Fruit fly (Drosophila melanogaster) whole organism, adult: ENCODE results near the gene CG34309.

Experiments used
- CG11617 ChIP-seq: fragments of 200-800 bp; sonication (Bioruptor generic); optimal IDR thresholded peaks from 2 replicates; lab custom pipeline; 2017; ENCODE audit warnings: mild to moderate bottlenecking, missing biosample characterization, missing genetic modification reagents, missing genetic modification characterization
- CG12768 ChIP-seq: fragments of 200-800 bp; sonication (Bioruptor generic); optimal IDR thresholded peaks from 2 replicates; lab custom pipeline; 2017; ENCODE audit warnings: missing biosample characterization, missing genetic modification characterization, mild to moderate bottlenecking, moderate library complexity, missing genetic modification reagents
- CG14711 ChIP-seq: fragments of 200-800 bp; sonication (Bioruptor generic); optimal IDR thresholded peaks from 2 replicates; lab custom pipeline; 2018; ENCODE audit warnings: missing biosample characterization, mild to moderate bottlenecking, missing genetic modification characterization, moderate library complexity
- CG1620 ChIP-seq: fragments of 200-800 bp; sonication (Bioruptor generic); optimal IDR thresholded peaks from 2 replicates; lab custom pipeline; 2016; ENCODE audit warnings: missing biosample characterization, missing genetic modification characterization
- CG33017 ChIP-seq: fragments of 200-800 bp; sonication (Bioruptor generic); optimal IDR thresholded peaks from 2 replicates; lab custom pipeline; 2018; ENCODE audit warnings: missing biosample characterization, mild to moderate bottlenecking, missing genetic modification characterization, moderate library complexity
- CG5204 ChIP-seq: fragments of 200-800 bp; sonication (Bioruptor generic); optimal IDR thresholded peaks from 2 replicates; lab custom pipeline; 2016; ENCODE audit warnings: missing biosample characterization, missing genetic modification characterization
- CG7045 ChIP-seq: fragments of 200-800 bp; sonication (Bioruptor generic); optimal IDR thresholded peaks from 2 replicates; lab custom pipeline; 2017; ENCODE audit warnings: missing biosample characterization, mild to moderate bottlenecking, missing genetic modification characterization
- CG7101 ChIP-seq: fragments of 200-800 bp; sonication (Bioruptor generic); optimal IDR thresholded peaks from 2 replicates; lab custom pipeline; 2018; ENCODE audit warnings: missing biosample characterization, mild to moderate bottlenecking, missing genetic modification characterization, moderate library complexity
- Clk ChIP-seq: fragments of 200-800 bp; sonication (Bioruptor generic); optimal IDR thresholded peaks from 2 replicates; lab custom pipeline; 2017; ENCODE audit warnings: missing biosample characterization, missing genetic modification characterization
- Crg-1 ChIP-seq: fragments of 200-800 bp; sonication (Bioruptor generic); optimal IDR thresholded peaks from 2 replicates; lab custom pipeline; 2016; ENCODE audit warnings: missing biosample characterization, missing genetic modification characterization
- Hr96 ChIP-seq: fragments of 200-800 bp; sonication (Bioruptor generic); optimal IDR thresholded peaks from 2 replicates; lab custom pipeline; 2016; ENCODE audit warnings: missing biosample characterization, missing genetic modification characterization
- Mnt ChIP-seq: fragments of 200-800 bp; sonication (Bioruptor generic); optimal IDR thresholded peaks from 2 replicates; lab custom pipeline; 2016; ENCODE audit warnings: missing biosample characterization, mild to moderate bottlenecking, missing genetic modification characterization
- bab1 ChIP-seq: fragments of 200-800 bp; sonication (Bioruptor generic); optimal IDR thresholded peaks from 3 replicates; lab custom pipeline; 2019; ENCODE audit warnings: missing biosample characterization, mild to moderate bottlenecking, missing genetic modification characterization, moderate library complexity
- cic ChIP-seq: fragments of 200-800 bp; sonication (Bioruptor generic); optimal IDR thresholded peaks from 2 replicates; lab custom pipeline; 2017; ENCODE audit warnings: missing biosample characterization, mild to moderate bottlenecking, missing genetic modification characterization, moderate library complexity
- cnc ChIP-seq, 2 experiments: fragments of >200 bp; optimal IDR thresholded peaks; 2 replicates each; lab custom pipeline; 2017
- kay ChIP-seq: fragments of 200-800 bp; sonication (Bioruptor generic); peaks from one replicate; lab custom pipeline; 2016; ENCODE audit warnings: missing biosample characterization, missing genetic modification characterization, borderline replicate concordance
- ovo ChIP-seq: fragments of 200-800 bp; sonication (Bioruptor generic); optimal IDR thresholded peaks from 2 replicates; lab custom pipeline; 2016; ENCODE audit warnings: missing biosample characterization, missing genetic modification characterization
- pad ChIP-seq: fragments of 200-800 bp; sonication (Bioruptor generic); optimal IDR thresholded peaks from 3 replicates; lab custom pipeline; 2017; ENCODE audit warnings: missing biosample characterization, missing genetic modification characterization, mild to moderate bottlenecking, moderate library complexity, missing genetic modification reagents
- tj ChIP-seq: fragments of 200-800 bp; sonication (Bioruptor generic); optimal IDR thresholded peaks from 3 replicates; lab custom pipeline; 2017; ENCODE audit warnings: missing biosample characterization, mild to moderate bottlenecking, missing genetic modification characterization, moderate library complexity
- toe ChIP-seq: fragments of 200-800 bp; sonication (Bioruptor generic); optimal IDR thresholded peaks from 2 replicates; lab custom pipeline; 2016; ENCODE audit warnings: missing biosample characterization, missing genetic modification characterization

Gene CG34309

dm6 chr3R:13388160-13388870, 15.9 kb downstream of the CG34309 start, which contains the start of gene CG9799:
Gene CG9799, minus strand, starts transcription at chr3R:13388709.
- peak; percentile 99 for TF ChIP-seq Mnt
- TF ChIP-seq CG14711 (tag; lab: Kevin White, UChicago) = no peak
- TF ChIP-seq Hr96 (GFP tag; lab: Kevin White, UChicago) = no peak
- peak; percentile 26 for TF ChIP-seq bab1 (GFP tag; lab: Kevin White, UChicago)

DNA sequence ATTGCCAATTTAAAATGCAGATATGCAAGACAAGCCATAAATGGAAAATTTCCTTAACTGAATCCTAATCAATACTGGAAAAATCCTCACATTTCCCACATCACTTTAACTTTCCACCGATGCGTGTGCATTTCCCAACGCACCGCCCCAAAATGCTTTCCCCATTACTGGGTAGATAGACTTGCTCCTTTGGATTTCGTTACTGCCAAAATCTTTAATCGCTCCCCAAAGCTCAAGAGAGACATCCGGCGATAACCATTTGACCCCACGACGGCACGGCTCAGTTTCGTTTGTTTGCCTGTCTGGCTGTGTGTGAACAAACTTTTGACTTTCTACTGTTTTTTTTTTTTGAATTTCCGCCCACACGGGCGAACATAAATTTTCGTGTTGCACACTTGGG, 18.1 kb downstream of the CG34309 start:
- TF ChIP-seq Crg-1 (GFP tag; lab: Kevin White, UChicago) = no peak
- no peak for TF ChIP-seq CG12768
- TF ChIP-seq Clk (GFP tag; lab: Kevin White, UChicago) = no peak
- no peak for TF ChIP-seq bab1 (GFP tag; lab: Kevin White, UChicago)
- TF ChIP-seq cic (GFP tag; lab: Kevin White, UChicago) = no peak
- no peak for TF ChIP-seq kay
- no peak for TF ChIP-seq CG7045 (GFP tag; lab: Kevin White, UChicago)
- no peak for TF ChIP-seq cnc (optimal IDR thresholded peaks at IDR 0.05; lab: Kevin White, UChicago)
- TF ChIP-seq toe (GFP tag; lab: Kevin White, UChicago) = no peak
- TF ChIP-seq CG1620 (GFP tag; lab: Kevin White, UChicago) = no peak
- TF ChIP-seq CG33017 (tag; lab: Kevin White, UChicago) = no peak
- TF ChIP-seq tj (GFP tag; lab: Kevin White, UChicago) = no peak
- TF ChIP-seq pad (GFP tag; lab: Kevin White, UChicago) = no peak
- no peak for TF ChIP-seq CG14711 (tag; lab: Kevin White, UChicago)
- TF ChIP-seq Hr96 (GFP tag; lab: Kevin White, UChicago) = no peak
- TF ChIP-seq CG5204 (GFP tag; lab: Kevin White, UChicago) = no peak
- TF ChIP-seq Mnt = no peak
- no peak for TF ChIP-seq ovo (GFP tag; lab: Kevin White, UChicago)
- no peak for TF ChIP-seq CG7101

dm6 chr3R:13393009-13393408, 20.6 kb downstream of the CG34309 start:
- TF ChIP-seq tj (GFP tag; lab: Kevin White, UChicago) (no peak), CG14711 (tag; lab: Kevin White, UChicago) (no peak), cnc (optimal IDR thresholded peaks at IDR 0.05; lab: Kevin White, UChicago) (no peak)

DNA sequence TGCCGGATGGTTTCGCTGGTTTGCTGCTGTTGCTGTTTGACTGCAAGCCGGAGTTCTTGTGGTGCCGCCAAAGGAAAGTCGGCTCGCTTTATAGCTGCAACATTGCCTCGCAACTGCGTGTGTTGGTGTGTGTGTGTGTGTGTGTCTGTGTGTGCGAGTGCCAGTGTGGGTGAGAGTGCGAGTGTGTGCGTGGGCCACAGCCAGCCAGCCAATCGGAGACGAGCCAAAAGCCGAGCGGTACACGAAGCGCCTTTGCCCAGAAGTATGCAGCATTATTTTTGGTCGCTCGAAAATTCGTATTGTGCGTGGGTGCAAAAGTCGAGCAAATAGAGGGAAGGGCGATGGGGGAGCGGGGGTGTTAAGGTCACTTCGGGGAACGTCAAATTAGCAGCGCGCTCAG, 22.7 kb downstream of the CG34309 start, which contains the start of gene CCHa2:
Gene CCHa2, minus strand, starts transcription at position 65 of the 400 bp plus-strand sequence.
- TF ChIP-seq kay = no peak
- TF ChIP-seq cic (GFP tag; lab: Kevin White, UChicago) = no peak
- no peak for TF ChIP-seq CG7101
- no peak for TF ChIP-seq CG1620 (GFP tag; lab: Kevin White, UChicago)
- TF ChIP-seq Hr96 (GFP tag; lab: Kevin White, UChicago) = no peak
- TF ChIP-seq Crg-1 (GFP tag; lab: Kevin White, UChicago) = no peak
- no peak for TF ChIP-seq cnc (optimal IDR thresholded peaks at IDR 0.05; lab: Kevin White, UChicago)
- no peak for TF ChIP-seq pad (GFP tag; lab: Kevin White, UChicago)
- no peak for TF ChIP-seq ovo (GFP tag; lab: Kevin White, UChicago)
- TF ChIP-seq CG11617 (GFP tag; lab: Kevin White, UChicago) = no peak
- no peak for TF ChIP-seq Mnt
- no peak for TF ChIP-seq CG12768
- no peak for TF ChIP-seq CG7045 (GFP tag; lab: Kevin White, UChicago)
- no peak for TF ChIP-seq CG14711 (tag; lab: Kevin White, UChicago)
- no peak for TF ChIP-seq CG33017 (tag; lab: Kevin White, UChicago)
- TF ChIP-seq toe (GFP tag; lab: Kevin White, UChicago) = no peak
- TF ChIP-seq Clk (GFP tag; lab: Kevin White, UChicago) = no peak

dm6 chr3R:13397040-13397439, 24.6 kb downstream of the CG34309 start, which contains the start of gene CG14374:
Gene CG14374, minus strand, starts transcription at chr3R:13397140.
- TF ChIP-seq kay (no peak), ovo (GFP tag; lab: Kevin White, UChicago) (no peak), Mnt (no peak), bab1 (GFP tag; lab: Kevin White, UChicago) (no peak), CG7045 (GFP tag; lab: Kevin White, UChicago) (no peak), CG1620 (GFP tag; lab: Kevin White, UChicago) (no peak)

DNA sequence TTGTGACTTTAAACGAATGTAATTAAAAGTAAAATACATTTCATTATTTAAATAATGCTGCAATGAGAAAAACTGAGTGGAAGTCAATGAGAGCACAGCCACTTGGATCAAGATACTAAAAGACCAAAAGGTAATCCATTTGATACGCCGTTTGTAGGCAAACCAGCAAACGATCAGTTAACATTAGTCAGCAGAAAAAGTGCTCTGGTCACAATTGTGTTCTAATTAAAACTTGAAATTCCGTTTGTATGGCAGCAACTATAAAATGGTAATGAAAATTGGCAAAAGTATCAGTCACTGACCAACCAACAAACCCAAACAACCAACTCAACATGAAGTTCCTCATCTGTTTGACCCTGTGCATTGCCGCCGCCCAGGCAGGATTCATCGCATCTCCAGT, 25.1 kb downstream of the CG34309 start, which contains the start of gene CG14377:
Gene CG14377, plus strand, starts transcription at position 301 of the 400 bp plus-strand sequence.
- TF ChIP-seq Mnt (no peak), tj (GFP tag; lab: Kevin White, UChicago) (no peak), bab1 (GFP tag; lab: Kevin White, UChicago) (no peak), toe (GFP tag; lab: Kevin White, UChicago) (no peak), CG5204 (GFP tag; lab: Kevin White, UChicago) (no peak), Hr96 (GFP tag; lab: Kevin White, UChicago) (no peak), cnc (optimal IDR thresholded peaks at IDR 0.05; lab: Kevin White, UChicago) (no peak), CG33017 (tag; lab: Kevin White, UChicago) (no peak), kay (no peak), CG7101 (no peak), cic (GFP tag; lab: Kevin White, UChicago) (no peak), Crg-1 (GFP tag; lab: Kevin White, UChicago) (no peak), CG11617 (GFP tag; lab: Kevin White, UChicago) (no peak), CG14711 (tag; lab: Kevin White, UChicago) (no peak), CG7045 (GFP tag; lab: Kevin White, UChicago) (no peak), ovo (GFP tag; lab: Kevin White, UChicago) (no peak), Clk (GFP tag; lab: Kevin White, UChicago) (no peak)
